Worm (Caenorhabditis elegans): Measurements from ENCODE around the gene B0416.11.

DNA sequence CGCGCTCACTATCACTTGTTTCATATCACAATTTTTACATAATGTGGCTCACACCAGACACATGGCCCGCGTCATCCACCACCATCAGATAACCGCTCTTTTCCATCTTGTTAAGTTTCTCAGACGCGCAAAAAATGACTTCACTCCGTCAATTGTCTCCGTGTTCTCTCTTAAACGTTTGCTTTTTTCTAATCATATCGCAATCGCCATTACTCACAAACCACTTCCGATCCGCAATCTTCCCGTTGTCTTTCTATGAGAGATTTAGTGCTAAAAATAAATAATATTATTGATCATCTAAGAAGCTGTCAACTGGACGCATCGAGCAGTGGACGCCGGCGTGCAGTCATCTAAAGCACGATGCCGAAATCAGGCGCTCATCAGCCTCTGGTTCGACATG lies 20.5 kb upstream of the B0416.11 start, which contains the start of gene tmc-2:
- TF ChIP-seq dao-5 (tag; optimal IDR thresholded peaks at IDR 0.05) (no peak), him-1 (tag; optimal IDR thresholded peaks at IDR 0.05) (no peak), W03F9.2 (tag; optimal IDR thresholded peaks at IDR 0.05) (no peak)
